Worm (Caenorhabditis elegans) whole organism, L2 larva: ENCODE results near the gene pkc-2.
A peak's percentile ranks its signal among the peaks of the same experiment; 100 is the strongest.

Source experiments
- C34F6.9 ChIP-seq: fragments of 150-350 bp; optimal IDR thresholded peaks from 2 replicates; lab custom pipeline; 2014; ENCODE audit warnings: missing biosample characterization, missing genetic modification characterization
- F13H6.1 ChIP-seq: sonication (generic microtip); optimal IDR thresholded peaks from 2 replicates; lab custom pipeline; 2016; ENCODE audit warnings: missing genetic modification characterization, missing compliant biosample characterization
- R02D3.7 ChIP-seq: fragments of 150-350 bp; optimal IDR thresholded peaks from 2 replicates; lab custom pipeline; 2014; ENCODE audit warnings: missing biosample characterization, missing genetic modification characterization
- Y55F3AM.14 ChIP-seq: fragments of 200-800 bp; sonication (Bioruptor generic); optimal IDR thresholded peaks from 2 replicates; lab custom pipeline; 2018; ENCODE audit warnings: mild to moderate bottlenecking, missing genetic modification characterization, missing compliant biosample characterization
- ZK546.5 ChIP-seq: sonication (generic microtip); optimal IDR thresholded peaks from 2 replicates; lab custom pipeline; 2017; ENCODE audit warnings: missing biosample characterization, missing genetic modification characterization
- alr-1 ChIP-seq: fragments of 150-350 bp; optimal IDR thresholded peaks from 2 replicates; lab custom pipeline; 2014; ENCODE audit warnings: missing biosample characterization, missing genetic modification characterization
- aly-2 ChIP-seq: fragments of 150-350 bp; optimal IDR thresholded peaks from 2 replicates; lab custom pipeline; 2014; ENCODE audit warnings: missing biosample characterization, missing genetic modification characterization
- ama-1 ChIP-seq: fragments of 150-350 bp; optimal IDR thresholded peaks from 2 replicates; lab custom pipeline; 2018; ENCODE audit warnings: inconsistent platforms
- blmp-1 ChIP-seq: sonication (generic microtip); optimal IDR thresholded peaks from 2 replicates; lab custom pipeline; 2017; ENCODE audit warnings: missing genetic modification characterization, mild to moderate bottlenecking, missing compliant biosample characterization, antibody characterized with exemption, moderate library complexity; ENCODE audit not compliant: insufficient read depth
- ceh-16 ChIP-seq: fragments of 150-350 bp; optimal IDR thresholded peaks from 2 replicates; lab custom pipeline; 2014; ENCODE audit warnings: missing biosample characterization, missing genetic modification characterization
- ceh-82 ChIP-seq: fragments of 150-350 bp; optimal IDR thresholded peaks from 2 replicates; lab custom pipeline; 2014; ENCODE audit warnings: missing biosample characterization, missing genetic modification characterization
- crh-2 ChIP-seq: sonication (generic microtip); optimal IDR thresholded peaks from 2 replicates; lab custom pipeline; 2017; ENCODE audit warnings: missing biosample characterization, missing genetic modification characterization
- dmd-4 ChIP-seq: sonication (generic microtip); optimal IDR thresholded peaks from 2 replicates; lab custom pipeline; 2017; ENCODE audit warnings: missing biosample characterization, missing genetic modification characterization
- egl-27 ChIP-seq: sonication (generic microtip); optimal IDR thresholded peaks from 3 replicates; lab custom pipeline; 2017; ENCODE audit warnings: missing biosample characterization, missing genetic modification reagents, missing genetic modification characterization
- elt-1 ChIP-seq: fragments of 150-350 bp; optimal IDR thresholded peaks from 2 replicates; lab custom pipeline; 2014; ENCODE audit warnings: missing biosample characterization, missing genetic modification characterization
- elt-3 ChIP-seq: sonication (generic microtip); optimal IDR thresholded peaks from 2 replicates; lab custom pipeline; 2017; ENCODE audit warnings: missing biosample characterization, missing genetic modification characterization
- fos-1 ChIP-seq: fragments of 150-350 bp; optimal IDR thresholded peaks from 2 replicates; lab custom pipeline; 2014; ENCODE audit warnings: missing biosample characterization, missing genetic modification characterization
- gmeb-1 ChIP-seq: fragments of 150-350 bp; optimal IDR thresholded peaks from 2 replicates; lab custom pipeline; 2014; ENCODE audit warnings: missing biosample characterization, missing genetic modification characterization
- lin-11 ChIP-seq: fragments of 150-350 bp; sonication (generic microtip); optimal IDR thresholded peaks from 2 replicates; lab custom pipeline; 2014; ENCODE audit warnings: missing biosample characterization, missing genetic modification characterization, inconsistent platforms, mixed read lengths
- lin-13 ChIP-seq: fragments of 150-350 bp; optimal IDR thresholded peaks from 2 replicates; lab custom pipeline; 2014; ENCODE audit warnings: missing biosample characterization, missing genetic modification reagents, missing genetic modification characterization
- lin-39 ChIP-seq: fragments of 150-350 bp; optimal IDR thresholded peaks from 2 replicates; lab custom pipeline; 2014; ENCODE audit warnings: missing biosample characterization, missing genetic modification reagents, missing genetic modification characterization
- lsy-2 ChIP-seq, 2 experiments: fragments of 150-350 bp in 1 of 2; sonication (generic microtip) in 1 of 2; optimal IDR thresholded peaks; 2 replicates each; lab custom pipeline; 2014 to 2017; ENCODE audit warnings: missing biosample characterization in 2 of 2, missing genetic modification characterization in 2 of 2
- mab-5 ChIP-seq: fragments of 150-350 bp; optimal IDR thresholded peaks from 2 replicates; lab custom pipeline; 2014; ENCODE audit warnings: missing biosample characterization, missing genetic modification characterization
- mbf-1 ChIP-seq: sonication (generic microtip); optimal IDR thresholded peaks from 2 replicates; lab custom pipeline; 2017; ENCODE audit warnings: missing biosample characterization, missing genetic modification characterization
- mdl-1 ChIP-seq, 2 experiments: fragments of 150-350 bp in 1 of 2; sonication (generic microtip) in 1 of 2; optimal IDR thresholded peaks; 2 replicates each; lab custom pipeline; 2017; ENCODE audit warnings: missing biosample characterization in 2 of 2, missing genetic modification characterization in 2 of 2
- nhr-10 ChIP-seq: sonication (generic microtip); optimal IDR thresholded peaks from 2 replicates; lab custom pipeline; 2017; ENCODE audit warnings: missing biosample characterization, missing genetic modification characterization
- nhr-11 ChIP-seq: fragments of 150-350 bp; optimal IDR thresholded peaks from 2 replicates; lab custom pipeline; 2014; ENCODE audit warnings: missing biosample characterization, missing genetic modification characterization
- nhr-12 ChIP-seq: fragments of 150-350 bp; optimal IDR thresholded peaks from 2 replicates; lab custom pipeline; 2014; ENCODE audit warnings: missing biosample characterization, missing genetic modification characterization
- nhr-129 ChIP-seq: fragments of 150-350 bp; optimal IDR thresholded peaks from 2 replicates; lab custom pipeline; 2014; ENCODE audit warnings: missing biosample characterization, missing genetic modification characterization
- nhr-21 ChIP-seq: fragments of 150-350 bp; optimal IDR thresholded peaks from 2 replicates; lab custom pipeline; 2014; ENCODE audit warnings: missing biosample characterization, missing genetic modification characterization
- nhr-23 ChIP-seq: fragments of 150-350 bp; optimal IDR thresholded peaks from 2 replicates; lab custom pipeline; 2014; ENCODE audit warnings: missing biosample characterization, missing genetic modification reagents, missing genetic modification characterization
- nhr-237 ChIP-seq: fragments of 150-350 bp; optimal IDR thresholded peaks from 2 replicates; lab custom pipeline; 2014; ENCODE audit warnings: missing biosample characterization, missing genetic modification characterization
- nhr-25 ChIP-seq: fragments of 150-350 bp; sonication (generic microtip); optimal IDR thresholded peaks from 3 replicates; lab custom pipeline; 2014; ENCODE audit warnings: missing biosample characterization, missing genetic modification characterization
- nhr-6 ChIP-seq: fragments of 150-350 bp; optimal IDR thresholded peaks from 2 replicates; lab custom pipeline; 2014; ENCODE audit warnings: missing biosample characterization, missing genetic modification characterization
- nhr-77 ChIP-seq: fragments of 150-350 bp; optimal IDR thresholded peaks from 2 replicates; lab custom pipeline; 2014; ENCODE audit warnings: missing biosample characterization, missing genetic modification characterization
- peb-1 ChIP-seq: fragments of 150-350 bp; optimal IDR thresholded peaks from 2 replicates; lab custom pipeline; 2014; ENCODE audit warnings: missing biosample characterization, missing genetic modification characterization
- sem-4 ChIP-seq: fragments of 150-350 bp; optimal IDR thresholded peaks from 2 replicates; lab custom pipeline; 2014; ENCODE audit warnings: missing biosample characterization, missing genetic modification reagents, missing genetic modification characterization
- skn-1 ChIP-seq: sonication (generic microtip); optimal IDR thresholded peaks from 2 replicates; lab custom pipeline; 2017; ENCODE audit warnings: missing biosample characterization, missing genetic modification characterization
- sma-3 ChIP-seq: sonication (generic microtip); optimal IDR thresholded peaks from 2 replicates; lab custom pipeline; 2016; ENCODE audit warnings: missing genetic modification reagents, missing genetic modification characterization, missing compliant biosample characterization
- sma-9 ChIP-seq, 2 experiments: fragments of 150-350 bp in 1 of 2; sonication (generic microtip) in 1 of 2; optimal IDR thresholded peaks; 2 replicates each; lab custom pipeline; 2014 to 2016; ENCODE audit warnings: missing genetic modification characterization in 2 of 2, mild to moderate bottlenecking in 1 of 2, missing biosample characterization in 1 of 2, missing compliant biosample characterization in 1 of 2, missing genetic modification reagents in 1 of 2, moderate library complexity in 1 of 2
- snpc-4 ChIP-seq: fragments of 150-350 bp; optimal IDR thresholded peaks from 2 replicates; lab custom pipeline; 2014; ENCODE audit warnings: missing biosample characterization, missing genetic modification characterization
- unc-39 ChIP-seq: fragments of 150-350 bp; optimal IDR thresholded peaks from 2 replicates; lab custom pipeline; 2014; ENCODE audit warnings: missing biosample characterization, missing genetic modification characterization
- unc-55 ChIP-seq: fragments of 150-350 bp; sonication (generic microtip); optimal IDR thresholded peaks from 3 replicates; lab custom pipeline; 2014; ENCODE audit warnings: missing biosample characterization, missing genetic modification reagents, missing genetic modification characterization
- unc-62 ChIP-seq: fragments of 150-350 bp; optimal IDR thresholded peaks from 2 replicates; lab custom pipeline; 2014; ENCODE audit warnings: missing biosample characterization, missing genetic modification reagents, missing genetic modification characterization
- zag-1 ChIP-seq: fragments of 150-350 bp; optimal IDR thresholded peaks from 2 replicates; lab custom pipeline; 2014; ENCODE audit warnings: missing biosample characterization, missing genetic modification characterization
- ztf-1 ChIP-seq: fragments of 200-800 bp; sonication (Bioruptor generic); conservative IDR thresholded peaks from 2 replicates; pipeline ENCODE4 v1.3.6; 2022; ENCODE audit warnings: missing genetic modification characterization, missing compliant biosample characterization
- ztf-11 ChIP-seq: sonication (generic microtip); optimal IDR thresholded peaks from 2 replicates; lab custom pipeline; 2017; ENCODE audit warnings: missing biosample characterization, missing genetic modification characterization
- ztf-4 ChIP-seq: fragments of 150-350 bp; optimal IDR thresholded peaks from 2 replicates; lab custom pipeline; 2014; ENCODE audit warnings: missing biosample characterization, missing genetic modification characterization

Gene pkc-2

ce11 chrX:9402464-9402863, 37.8 kb downstream of the pkc-2 start:
- TF ChIP-seq snpc-4 (tag; lab: Kevin White, UChicago): no peak
- peak; percentile 39 for TF ChIP-seq crh-2 (tag; lab: Kevin White, UChicago)
- no peak for TF ChIP-seq sma-3 (GFP tag; lab: Kevin White, UChicago)
- no peak for TF ChIP-seq egl-27 (tag; lab: Kevin White, UChicago)
- no peak for TF ChIP-seq nhr-11 (tag; lab: Kevin White, UChicago)
- TF ChIP-seq, all 48 proteins: peak for 1

- TF ChIP-seq nhr-12 (tag; lab: Kevin White, UChicago) (no peak), unc-39 (tag; lab: Kevin White, UChicago) (no peak), lin-39 (tag; lab: Kevin White, UChicago) (no peak), mdl-1 (tag; optimal IDR thresholded peaks at IDR 0.05; lab: Kevin White, UChicago) (no peak), nhr-6 (tag; lab: Kevin White, UChicago) (peak; percentile 38), mab-5 (no peak), lin-11 (no peak), zag-1 (tag; lab: Kevin White, UChicago) (no peak), C34F6.9 (peak; percentile 21), lin-13 (GFP tag; lab: Kevin White, UChicago) (no peak), ztf-1 (GFP tag; lab: Robert Waterston, UW) (no peak), nhr-237 (tag; lab: Kevin White, UChicago) (no peak), snpc-4 (tag; lab: Kevin White, UChicago) (no peak), crh-2 (tag; lab: Kevin White, UChicago) (peak; percentile 63), egl-27 (tag; lab: Kevin White, UChicago) (peak; percentile 66), peb-1 (tag; lab: Kevin White, UChicago) (no peak), nhr-23 (tag; lab: Kevin White, UChicago) (no peak), nhr-77 (no peak), R02D3.7 (tag; lab: Kevin White, UChicago) (no peak), ZK546.5 (tag; lab: Kevin White, UChicago) (no peak), gmeb-1 (tag; lab: Kevin White, UChicago) (no peak), ceh-82 (tag; lab: Kevin White, UChicago) (no peak), skn-1 (no peak), lsy-2 (tag; optimal IDR thresholded peaks at IDR 0.05; lab: Kevin White, UChicago) (peak in 1 of 2 experiments; percentile 26), ceh-16 (tag; lab: Kevin White, UChicago) (peak; percentile 26), sma-3 (GFP tag; lab: Kevin White, UChicago) (peak; percentile 82), ama-1 (lab: Kevin White, UChicago) (no peak), F13H6.1 (tag; lab: Kevin White, UChicago) (peak; percentile 22), mbf-1 (tag; lab: Kevin White, UChicago) (no peak), dmd-4 (tag; lab: Kevin White, UChicago) (no peak), fos-1 (tag; lab: Kevin White, UChicago) (peak; percentile 3), nhr-10 (tag; lab: Kevin White, UChicago) (no peak), aly-2 (no peak), nhr-25 (tag; lab: Kevin White, UChicago) (peak; percentile 88), elt-3 (tag; lab: Kevin White, UChicago) (no peak), sem-4 (tag; lab: Kevin White, UChicago) (no peak), unc-55 (GFP tag; lab: Kevin White, UChicago) (no peak), Y55F3AM.14 (GFP tag; lab: Kevin White, UChicago) (no peak), blmp-1 (tag; lab: Kevin White, UChicago) (peak; percentile 71), elt-1 (no peak), nhr-129 (tag; lab: Kevin White, UChicago) (peak; percentile 22), ztf-4 (tag; lab: Kevin White, UChicago) (no peak), nhr-21 (tag; lab: Kevin White, UChicago) (peak; percentile 79), ztf-11 (tag; lab: Kevin White, UChicago) (no peak), alr-1 (no peak), unc-62 (GFP tag; lab: Kevin White, UChicago) (no peak), sma-9 (GFP tag; optimal IDR thresholded peaks at IDR 0.05; lab: Kevin White, UChicago) (peak; percentile 88), sma-9 (tag; optimal IDR thresholded peaks at IDR 0.05; lab: Kevin White, UChicago) (no peak), nhr-11 (tag; lab: Kevin White, UChicago) (no peak)
Measured at ce11 chrX:9403622-9404255, 39.1 kb downstream of the pkc-2 start.
